Fruit fly (Drosophila melanogaster) whole organism: ENCODE results near the gene CG14020.

Source experiments
- CG8478 ChIP-seq: fragments of >200 bp; optimal IDR thresholded peaks from 2 replicates; lab custom pipeline; 2018; ENCODE audit warnings: inconsistent platforms
- Dll ChIP-seq: fragments of >200 bp; optimal IDR thresholded peaks from 2 replicates; lab custom pipeline; 2017
- EcR ChIP-seq, 2 experiments: fragments of >200 bp; optimal IDR thresholded peaks; 2 replicates each; lab custom pipeline; 2017; ENCODE audit warnings: missing biosample characterization in 2 of 2, missing genetic modification characterization in 2 of 2, missing genetic modification reagents in 2 of 2
- pan ChIP-seq: fragments of >200 bp; optimal IDR thresholded peaks from 2 replicates; lab custom pipeline; 2017
- psq ChIP-seq: fragments of >200 bp; optimal IDR thresholded peaks from 2 replicates; lab custom pipeline; 2017
- usp ChIP-seq: fragments of >200 bp; optimal IDR thresholded peaks from 2 replicates; lab custom pipeline; 2017; ENCODE audit warnings: missing biosample characterization, missing genetic modification characterization, mixed read lengths

CG14020 gene

DNA sequence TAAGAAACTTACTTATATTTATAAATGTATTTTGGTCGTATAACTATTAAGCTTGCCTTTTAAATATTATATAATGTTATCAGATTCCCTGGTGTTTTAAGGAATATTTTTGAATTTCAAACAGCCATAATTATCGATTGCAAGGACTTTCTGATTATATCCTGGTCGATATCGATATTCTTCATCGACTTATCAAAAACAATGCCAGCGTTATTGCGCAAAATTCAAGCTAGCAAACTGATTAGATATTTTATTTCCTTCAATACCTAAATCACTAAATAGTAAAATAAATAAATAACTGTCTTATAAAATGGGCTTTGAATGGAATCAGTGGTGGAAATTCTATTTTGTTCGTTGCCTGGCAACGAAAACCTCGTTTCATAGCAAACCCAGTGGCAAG is at the start of gene CG14020:
Gene CG14020 (plus strand): TSS at position 345 of the 400 bp plus-strand sequence.
- no peak for TF ChIP-seq EcR (GFP tag; optimal IDR thresholded peaks at IDR 0.05; lab: Kevin White, UChicago)
- TF ChIP-seq pan (lab: Kevin White, UChicago): no peak
- TF ChIP-seq Dll (lab: Kevin White, UChicago): no peak
- no peak for TF ChIP-seq usp (GFP tag; lab: Kevin White, UChicago)
- no peak for TF ChIP-seq CG8478 (lab: Kevin White, UChicago)
- TF ChIP-seq psq (lab: Kevin White, UChicago): no peak

DNA sequence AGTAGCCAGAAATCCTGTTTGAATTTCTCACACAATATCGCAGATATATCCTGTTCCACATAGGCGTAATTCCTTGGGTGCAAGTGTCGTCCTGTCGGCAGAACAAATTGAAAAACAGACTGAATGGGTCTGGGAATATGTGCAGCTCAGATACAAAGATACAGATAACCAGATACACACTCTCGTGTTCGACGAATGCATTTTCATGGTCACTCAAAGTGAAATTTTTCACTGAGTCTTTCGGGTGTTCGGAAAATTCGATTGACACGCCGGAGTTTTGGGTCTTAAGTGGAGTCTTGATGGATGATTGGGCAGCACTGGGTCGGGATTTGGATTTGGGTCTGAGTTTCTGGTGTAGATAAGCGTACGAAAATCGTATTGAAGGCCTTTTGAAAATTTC is 49.7 kb upstream of the CG14020 start:
- no peak for TF ChIP-seq psq (lab: Kevin White, UChicago)
- no peak for TF ChIP-seq pan (lab: Kevin White, UChicago)
- no peak for TF ChIP-seq Dll (lab: Kevin White, UChicago)
- no peak for TF ChIP-seq CG8478 (lab: Kevin White, UChicago)
- no peak for TF ChIP-seq EcR (GFP tag; optimal IDR thresholded peaks at IDR 0.05; lab: Kevin White, UChicago)
- TF ChIP-seq usp (GFP tag; lab: Kevin White, UChicago): no peak

DNA sequence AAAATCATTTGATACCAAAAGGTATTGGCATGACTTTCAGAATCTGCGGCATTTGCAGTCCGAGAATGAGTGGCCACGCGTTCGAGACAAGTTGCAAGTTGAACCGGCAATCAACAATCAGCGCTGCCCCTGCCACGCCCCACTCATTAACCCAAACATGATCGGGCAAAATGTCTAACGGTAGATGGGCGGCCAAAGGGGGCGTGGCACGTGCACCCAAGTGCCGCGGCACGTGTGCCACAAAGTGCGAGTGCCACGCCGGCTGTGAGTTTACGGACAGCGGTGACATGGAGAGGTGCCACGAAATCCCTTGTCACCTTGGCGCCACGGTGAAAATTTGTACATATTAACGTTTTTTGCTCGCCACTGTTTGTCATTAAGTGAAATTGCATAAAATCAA is 48.1 kb upstream of the CG14020 start:
- TF ChIP-seq CG8478 (lab: Kevin White, UChicago) (no peak), pan (lab: Kevin White, UChicago) (no peak), Dll (lab: Kevin White, UChicago) (no peak), psq (lab: Kevin White, UChicago) (no peak), usp (GFP tag; lab: Kevin White, UChicago) (no peak), EcR (GFP tag; optimal IDR thresholded peaks at IDR 0.05; lab: Kevin White, UChicago) (no peak)

DNA sequence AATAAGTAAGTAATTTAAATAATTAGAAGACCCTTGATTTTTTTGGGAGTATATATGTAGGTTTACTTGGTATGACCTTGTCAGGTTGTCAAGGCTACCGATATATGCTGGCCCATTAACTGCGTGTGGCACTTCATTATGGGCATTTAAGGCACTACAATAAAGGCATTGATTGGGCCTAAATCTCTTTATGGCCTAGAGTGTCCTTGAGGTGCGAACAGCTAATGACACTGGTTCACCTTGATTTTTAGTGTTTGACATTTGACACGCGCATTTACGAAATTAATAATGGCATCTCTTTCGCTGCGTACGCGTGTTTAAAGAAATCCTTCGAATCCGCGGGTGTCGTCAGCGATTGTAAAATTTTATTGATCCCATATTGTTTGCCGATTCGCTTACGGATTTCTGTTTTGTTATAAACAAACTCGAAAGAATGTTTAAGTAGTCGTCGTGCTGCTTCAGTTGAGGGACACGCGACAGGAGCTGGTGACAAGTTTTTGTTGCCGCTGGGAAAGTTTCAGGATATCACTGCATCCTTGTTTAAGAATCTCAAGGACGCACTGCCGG is 43.6 kb upstream of the CG14020 start:
- TF ChIP-seq usp (GFP tag; lab: Kevin White, UChicago): no peak
- TF ChIP-seq CG8478 (lab: Kevin White, UChicago): no peak
- TF ChIP-seq pan (lab: Kevin White, UChicago): no peak
- no peak for TF ChIP-seq psq (lab: Kevin White, UChicago)
- no peak for TF ChIP-seq Dll (lab: Kevin White, UChicago)
- TF ChIP-seq EcR (GFP tag; optimal IDR thresholded peaks at IDR 0.05; lab: Kevin White, UChicago): no peak

DNA sequence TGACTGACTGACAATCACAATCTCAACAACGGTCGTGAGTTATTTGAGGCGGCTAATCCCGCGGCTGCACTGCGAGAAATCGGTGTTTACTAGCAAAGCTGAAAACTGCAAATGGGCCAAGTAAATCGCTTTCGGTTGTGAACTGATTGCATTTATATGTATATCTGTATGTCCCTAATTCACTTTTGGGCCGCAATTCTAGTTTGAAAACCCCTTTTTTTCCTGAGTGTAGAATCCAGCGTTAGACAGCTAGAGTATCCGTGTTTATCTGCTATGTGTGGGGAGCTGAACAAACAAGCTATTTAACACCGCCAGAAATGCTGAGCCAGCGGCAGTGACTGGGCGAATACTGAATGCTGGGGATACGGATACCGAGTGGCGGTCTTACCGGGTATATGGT is 40.8 kb upstream of the CG14020 start:
- TF ChIP-seq psq (lab: Kevin White, UChicago) (no peak), CG8478 (lab: Kevin White, UChicago) (no peak), Dll (lab: Kevin White, UChicago) (no peak), pan (lab: Kevin White, UChicago) (no peak), usp (GFP tag; lab: Kevin White, UChicago) (no peak), EcR (GFP tag; optimal IDR thresholded peaks at IDR 0.05; lab: Kevin White, UChicago) (no peak)

DNA sequence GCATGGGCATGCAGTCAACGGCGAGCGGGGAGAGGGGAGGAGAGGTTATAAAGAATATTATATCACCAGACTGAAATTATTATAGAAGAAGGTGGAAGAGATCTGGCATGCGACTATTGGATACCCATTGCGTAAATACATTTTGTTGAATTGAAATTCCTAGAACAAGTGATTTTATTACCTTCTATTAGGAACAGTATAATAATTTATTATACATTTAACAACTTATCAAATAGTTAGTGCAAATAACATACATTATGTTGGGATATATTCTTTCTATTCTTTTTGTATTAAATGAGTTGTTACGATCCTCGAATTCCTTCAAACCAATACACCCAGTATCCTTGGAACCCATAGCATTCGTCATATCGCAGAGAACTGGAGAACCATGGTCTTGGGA is 39.3 kb upstream of the CG14020 start:
- TF ChIP-seq pan (lab: Kevin White, UChicago) (no peak), EcR (GFP tag; optimal IDR thresholded peaks at IDR 0.05; lab: Kevin White, UChicago) (no peak), psq (lab: Kevin White, UChicago) (no peak), CG8478 (lab: Kevin White, UChicago) (no peak), usp (GFP tag; lab: Kevin White, UChicago) (no peak), Dll (lab: Kevin White, UChicago) (no peak)

DNA sequence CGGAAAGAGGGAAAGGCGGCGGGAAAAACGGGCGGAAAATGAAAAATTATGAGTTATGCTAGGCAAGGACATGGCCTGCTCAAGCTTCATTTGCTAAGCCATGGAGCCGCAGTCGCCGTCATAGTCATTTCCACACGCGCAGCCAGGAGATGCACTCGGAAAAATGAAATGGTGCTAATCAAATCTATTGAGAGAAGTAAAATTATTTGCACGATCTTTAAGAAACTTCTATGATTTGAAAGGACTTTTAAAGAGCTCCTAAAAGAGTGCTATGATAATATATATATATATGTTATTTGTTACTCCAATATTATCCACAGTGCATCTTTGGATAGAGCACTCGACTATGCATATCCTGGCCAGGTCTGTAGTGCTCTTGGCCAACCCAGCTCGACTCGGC is 38.4 kb upstream of the CG14020 start:
- TF ChIP-seq pan (lab: Kevin White, UChicago): no peak
- no peak for TF ChIP-seq usp (GFP tag; lab: Kevin White, UChicago)
- no peak for TF ChIP-seq CG8478 (lab: Kevin White, UChicago)

DNA sequence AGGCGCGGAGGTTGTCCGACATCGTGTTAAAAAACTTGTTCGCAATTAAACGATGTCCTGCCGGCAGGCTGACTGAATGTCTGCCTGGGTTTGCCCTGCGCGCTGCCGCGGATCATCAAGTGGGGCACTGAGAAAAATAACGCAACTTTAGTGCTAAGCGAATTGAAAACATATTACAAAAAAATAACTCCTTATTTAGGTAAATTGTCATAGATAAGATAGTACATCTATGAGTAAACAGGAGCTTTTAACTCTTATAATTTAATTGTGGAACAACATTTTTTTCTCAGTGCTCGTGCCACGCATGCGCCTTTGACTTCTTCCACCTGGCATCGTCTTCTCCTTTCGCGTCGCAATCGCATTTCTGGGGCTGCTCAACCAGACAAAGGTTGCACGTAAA is 37.6 kb upstream of the CG14020 start:
- TF ChIP-seq psq (lab: Kevin White, UChicago) (no peak), pan (lab: Kevin White, UChicago) (no peak), usp (GFP tag; lab: Kevin White, UChicago) (no peak), Dll (lab: Kevin White, UChicago) (no peak), CG8478 (lab: Kevin White, UChicago) (no peak), EcR (GFP tag; optimal IDR thresholded peaks at IDR 0.05; lab: Kevin White, UChicago) (no peak)

DNA sequence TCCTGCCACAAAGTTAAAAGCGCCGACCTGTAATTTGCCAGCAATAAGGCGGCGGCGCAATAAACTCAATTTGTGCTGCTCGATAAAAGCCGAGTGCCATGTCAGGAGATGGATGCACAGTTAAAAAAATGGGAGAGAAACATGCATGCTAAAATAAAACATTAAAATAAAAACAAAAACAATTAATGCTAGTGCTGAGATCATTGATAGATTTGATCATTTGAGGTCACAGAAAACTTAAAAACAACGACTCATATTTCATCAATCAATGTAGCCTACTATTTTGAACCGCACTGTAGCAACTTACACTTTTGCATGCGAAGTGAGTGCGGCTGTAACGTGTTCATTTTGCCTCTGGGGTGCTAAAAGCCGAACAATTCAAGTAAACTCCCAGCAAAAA is 34.4 kb upstream of the CG14020 start:
- TF ChIP-seq Dll (lab: Kevin White, UChicago): no peak
- TF ChIP-seq usp (GFP tag; lab: Kevin White, UChicago): no peak
- TF ChIP-seq psq (lab: Kevin White, UChicago): no peak
- TF ChIP-seq pan (lab: Kevin White, UChicago): no peak
- no peak for TF ChIP-seq EcR (GFP tag; optimal IDR thresholded peaks at IDR 0.05; lab: Kevin White, UChicago)
- TF ChIP-seq CG8478 (lab: Kevin White, UChicago): no peak

DNA sequence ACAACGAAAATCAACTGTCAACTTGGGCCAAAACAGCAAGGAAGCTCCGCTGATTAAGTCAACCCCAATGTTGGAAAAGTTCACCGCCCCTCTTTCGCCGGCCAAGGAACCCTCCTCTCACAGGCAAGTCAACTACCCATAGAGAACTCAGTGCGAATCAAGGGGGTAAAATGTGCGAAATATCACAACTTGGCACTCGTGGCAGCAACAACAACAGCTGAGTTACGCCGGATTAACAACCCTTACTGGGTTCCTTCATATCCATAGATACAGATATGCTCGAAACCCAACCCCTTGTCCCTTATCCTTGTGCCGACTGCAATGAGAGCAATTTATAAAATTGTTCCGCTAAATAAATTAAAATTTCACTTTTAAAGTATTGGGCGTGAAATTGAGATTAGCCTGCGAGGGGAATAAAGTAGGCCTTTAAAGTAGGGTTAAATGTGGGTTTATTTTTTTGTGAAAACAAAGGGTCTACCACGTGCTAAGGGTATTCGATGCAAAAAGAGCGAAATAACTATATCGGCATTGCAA is 28.4 kb upstream of the CG14020 start:
- TF ChIP-seq CG8478 (lab: Kevin White, UChicago) (no peak), psq (lab: Kevin White, UChicago) (no peak), pan (lab: Kevin White, UChicago) (no peak), usp (GFP tag; lab: Kevin White, UChicago) (no peak)

DNA sequence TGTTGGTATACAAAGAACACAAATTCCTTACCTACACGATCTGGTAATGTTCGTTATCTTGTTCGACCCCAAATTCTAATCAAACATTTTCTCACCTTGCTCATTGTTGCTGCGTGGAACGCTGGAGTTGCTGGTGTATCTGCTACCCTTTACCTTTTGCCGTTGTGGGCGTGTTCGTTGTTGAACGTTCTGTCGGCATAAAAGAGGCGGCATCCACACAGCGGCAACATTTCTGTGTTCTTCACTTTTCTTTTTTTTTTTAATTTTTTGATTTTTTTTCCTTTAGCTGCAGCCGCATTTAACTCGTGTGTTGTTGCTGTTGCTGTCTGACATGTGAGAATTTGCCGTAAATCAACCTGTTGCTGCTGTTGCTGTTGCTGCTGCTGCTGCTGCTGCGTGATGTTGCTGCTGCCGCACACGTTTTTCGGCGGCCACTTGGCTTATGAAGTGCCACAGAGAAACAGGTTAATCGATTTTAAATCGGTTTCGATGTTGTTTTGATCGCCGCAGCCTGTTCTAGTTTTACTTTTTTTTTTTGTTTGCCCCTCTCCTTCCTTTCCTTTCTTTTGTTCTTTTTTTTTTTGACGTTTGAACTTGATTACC is 27.7 kb upstream of the CG14020 start:
- no peak for TF ChIP-seq EcR (GFP tag; optimal IDR thresholded peaks at IDR 0.05; lab: Kevin White, UChicago)
- no peak for TF ChIP-seq psq (lab: Kevin White, UChicago)
- no peak for TF ChIP-seq Dll (lab: Kevin White, UChicago)
- no peak for TF ChIP-seq pan (lab: Kevin White, UChicago)
- TF ChIP-seq usp (GFP tag; lab: Kevin White, UChicago): no peak
- TF ChIP-seq CG8478 (lab: Kevin White, UChicago): no peak
